Fruit fly (Drosophila melanogaster) whole organism, embryonic: ENCODE data around the gene CG44174.

Experiments used
- Abd-B ChIP-seq: fragments of 200-800 bp; sonication (Bioruptor generic); optimal IDR thresholded peaks from 2 replicates; lab custom pipeline; 2018; ENCODE audit warnings: missing biosample characterization, mild to moderate bottlenecking, missing genetic modification characterization, moderate library complexity
- BtbVII ChIP-seq: fragments of 200-800 bp; sonication (Bioruptor generic); optimal IDR thresholded peaks from 3 replicates; lab custom pipeline; 2017; ENCODE audit warnings: missing biosample characterization, mild to moderate bottlenecking, missing genetic modification characterization
- CG11093 ChIP-seq: fragments of 200-800 bp; sonication (Bioruptor generic); IDR thresholded peaks from 3 replicates; pipeline ENCODE4 v1.3.6; 2022; ENCODE audit warnings: missing biosample characterization, missing genetic modification characterization
- CG11247 ChIP-seq: fragments of 200-800 bp; sonication (Bioruptor generic); IDR thresholded peaks from 2 replicates; pipeline ENCODE4 v1.3.6; 2022; ENCODE audit warnings: missing biosample characterization, missing genetic modification characterization
- CG11456 ChIP-seq: fragments of 200-800 bp; sonication (Bioruptor generic); IDR thresholded peaks from 3 replicates; pipeline ENCODE4 v1.3.6; 2022; ENCODE audit warnings: missing biosample characterization, missing genetic modification characterization
- CG11695 ChIP-seq: fragments of 200-800 bp; sonication (Bioruptor generic); IDR thresholded peaks from 3 replicates; pipeline ENCODE4 v1.3.6; 2022; ENCODE audit warnings: missing biosample characterization, missing genetic modification characterization
- CG11723 ChIP-seq: fragments of 200-800 bp; sonication (Bioruptor generic); optimal IDR thresholded peaks from 2 replicates; lab custom pipeline; 2017; ENCODE audit warnings: missing biosample characterization, mild to moderate bottlenecking, missing genetic modification characterization
- CG13296 ChIP-seq: fragments of 200-800 bp; sonication (Bioruptor generic); optimal IDR thresholded peaks from 3 replicates; lab custom pipeline; 2018; ENCODE audit warnings: missing biosample characterization, mild to moderate bottlenecking, missing genetic modification characterization
- CG13775 ChIP-seq: fragments of 200-800 bp; sonication (Bioruptor generic); optimal IDR thresholded peaks from 3 replicates; lab custom pipeline; 2017; ENCODE audit warnings: missing biosample characterization, mild to moderate bottlenecking, missing genetic modification characterization
- CG14965 ChIP-seq: fragments of 200-800 bp; sonication (Bioruptor generic); optimal IDR thresholded peaks from 2 replicates; lab custom pipeline; 2016; ENCODE audit warnings: missing biosample characterization, missing genetic modification characterization, borderline replicate concordance
- CG1647 ChIP-seq: fragments of 200-800 bp; sonication (Bioruptor generic); optimal IDR thresholded peaks from 3 replicates; lab custom pipeline; 2016; ENCODE audit warnings: missing biosample characterization, missing genetic modification characterization
- CG30020 ChIP-seq: fragments of 200-800 bp; optimal IDR thresholded peaks from 2 replicates; lab custom pipeline; 2019; ENCODE audit warnings: missing biosample characterization, mild to moderate bottlenecking, missing genetic modification characterization, moderate library complexity
- CG32532 ChIP-seq: fragments of 200-800 bp; sonication (Bioruptor generic); IDR thresholded peaks from 2 replicates; pipeline ENCODE4 v1.3.6; 2022; ENCODE audit warnings: missing biosample characterization, missing genetic modification characterization
- CG32767 ChIP-seq: fragments of 200-800 bp; sonication (Bioruptor generic); IDR thresholded peaks from 2 replicates; pipeline ENCODE4 v1.3.6; 2022; ENCODE audit warnings: missing biosample characterization, missing genetic modification characterization
- CG7745 ChIP-seq: fragments of 200-800 bp; sonication (Bioruptor generic); optimal IDR thresholded peaks from 2 replicates; lab custom pipeline; 2018; ENCODE audit warnings: missing biosample characterization, mild to moderate bottlenecking, missing genetic modification characterization, moderate library complexity
- CG7839 ChIP-seq: fragments of 200-800 bp; sonication (Bioruptor generic); optimal IDR thresholded peaks from 3 replicates; lab custom pipeline; 2018; ENCODE audit warnings: missing biosample characterization, mild to moderate bottlenecking, missing genetic modification characterization, moderate library complexity
- CG8765 ChIP-seq: fragments of 200-800 bp; sonication (Bioruptor generic); IDR thresholded peaks from 2 replicates; pipeline ENCODE4 v1.3.6; 2022; ENCODE audit warnings: missing biosample characterization, missing genetic modification characterization
- Dad ChIP-seq: fragments of 200-800 bp; sonication (Bioruptor generic); optimal IDR thresholded peaks from 3 replicates; lab custom pipeline; 2016; ENCODE audit warnings: missing biosample characterization, missing genetic modification characterization
- Drgx ChIP-seq: fragments of 200-800 bp; sonication (Bioruptor generic); IDR thresholded peaks from 2 replicates; pipeline ENCODE4 v1.3.6; 2022; ENCODE audit warnings: missing biosample characterization, missing genetic modification characterization
- ERR ChIP-seq: fragments of 200-800 bp; sonication (Bioruptor generic); optimal IDR thresholded peaks from 2 replicates; lab custom pipeline; 2016; ENCODE audit warnings: missing biosample characterization, missing genetic modification characterization
- Eip74EF ChIP-seq, 2 experiments: fragments of 200-800 bp in 1 of 2; fragments of >200 bp in 1 of 2; sonication (Bioruptor generic) in 1 of 2; optimal IDR thresholded peaks; 2 replicates each; lab custom pipeline; 2017 to 2019; ENCODE audit warnings: missing biosample characterization in 2 of 2, missing genetic modification characterization in 2 of 2, mild to moderate bottlenecking in 1 of 2, moderate library complexity in 1 of 2
- Ets97D ChIP-seq: fragments of 200-800 bp; sonication (Bioruptor generic); optimal IDR thresholded peaks from 3 replicates; lab custom pipeline; 2016; ENCODE audit warnings: missing biosample characterization, missing genetic modification characterization
- Gsc ChIP-seq: fragments of 200-800 bp; sonication (Bioruptor generic); IDR thresholded peaks from 2 replicates; pipeline ENCODE4 v1.3.6; 2022; ENCODE audit warnings: missing biosample characterization, missing genetic modification characterization
- Hey ChIP-seq: fragments of 200-800 bp; sonication (Bioruptor generic); optimal IDR thresholded peaks from 3 replicates; lab custom pipeline; 2018; ENCODE audit warnings: missing biosample characterization, mild to moderate bottlenecking, missing genetic modification characterization
- Hmr ChIP-seq: fragments of 200-800 bp; sonication (Bioruptor generic); optimal IDR thresholded peaks from 3 replicates; lab custom pipeline; 2017; ENCODE audit warnings: mild to moderate bottlenecking, missing biosample characterization, missing genetic modification reagents, missing genetic modification characterization
- Hsf ChIP-seq: fragments of 200-800 bp; sonication (Bioruptor generic); optimal IDR thresholded peaks from 3 replicates; lab custom pipeline; 2016; ENCODE audit warnings: missing biosample characterization, missing genetic modification characterization
- Lim3 ChIP-seq: fragments of 200-800 bp; sonication (Bioruptor generic); IDR thresholded peaks from 2 replicates; pipeline ENCODE4 v1.3.6; 2022; ENCODE audit warnings: missing biosample characterization, missing genetic modification characterization
- MESR4 ChIP-seq: fragments of 200-800 bp; sonication (Bioruptor generic); optimal IDR thresholded peaks from 2 replicates; lab custom pipeline; 2018; ENCODE audit warnings: missing biosample characterization, mild to moderate bottlenecking, missing genetic modification characterization, moderate library complexity
- Nf-YB ChIP-seq: fragments of 200-800 bp; sonication (Bioruptor generic); optimal IDR thresholded peaks from 3 replicates; lab custom pipeline; 2019; ENCODE audit warnings: missing biosample characterization, mild to moderate bottlenecking, missing genetic modification characterization, moderate library complexity
- ato ChIP-seq: fragments of 200-800 bp; sonication (Bioruptor generic); IDR thresholded peaks from 2 replicates; pipeline ENCODE4 v1.3.6; 2022; ENCODE audit warnings: missing biosample characterization, missing genetic modification characterization; ENCODE audit not compliant: partially characterized antibody
- bowl ChIP-seq: fragments of 200-800 bp; sonication (Bioruptor generic); IDR thresholded peaks from 2 replicates; pipeline ENCODE4 v1.3.6; 2022; ENCODE audit warnings: missing biosample characterization, missing genetic modification characterization
- btn ChIP-seq: fragments of 200-800 bp; sonication (Bioruptor generic); optimal IDR thresholded peaks from 2 replicates; lab custom pipeline; 2016; ENCODE audit warnings: missing biosample characterization, missing genetic modification characterization
- emc ChIP-seq: fragments of 200-800 bp; sonication (Bioruptor generic); optimal IDR thresholded peaks from 2 replicates; lab custom pipeline; 2016; ENCODE audit warnings: missing biosample characterization, missing genetic modification characterization
- esg ChIP-seq: fragments of 200-800 bp; sonication (Bioruptor generic); conservative IDR thresholded peaks from 2 replicates; pipeline ENCODE4 v1.3.6; 2022; ENCODE audit warnings: missing biosample characterization, missing genetic modification characterization
- fd3F ChIP-seq: fragments of 200-800 bp; sonication (Bioruptor generic); optimal IDR thresholded peaks from 2 replicates; lab custom pipeline; 2018; ENCODE audit warnings: missing biosample characterization, mild to moderate bottlenecking, missing genetic modification characterization, moderate library complexity
- fru ChIP-seq: fragments of >200 bp; optimal IDR thresholded peaks from 2 replicates; lab custom pipeline; 2017
- hb ChIP-seq: fragments of 200-800 bp; sonication (Bioruptor generic); IDR thresholded peaks from 3 replicates; pipeline ENCODE4 v1.3.6; 2022; ENCODE audit warnings: missing biosample characterization, missing genetic modification characterization; ENCODE audit not compliant: partially characterized antibody
- insv ChIP-seq, 2 experiments: fragments of 200-800 bp; sonication (Bioruptor generic); optimal IDR thresholded peaks; 3 replicates each; lab custom pipeline; 2016 to 2018; ENCODE audit warnings: missing biosample characterization in 2 of 2, missing genetic modification characterization in 2 of 2
- nerfin-1 ChIP-seq: fragments of 200-800 bp; sonication (Bioruptor generic); optimal IDR thresholded peaks from 3 replicates; lab custom pipeline; 2019; ENCODE audit warnings: missing biosample characterization, mild to moderate bottlenecking, missing genetic modification characterization, moderate library complexity
- odd ChIP-seq: fragments of 200-800 bp; sonication (Bioruptor generic); optimal IDR thresholded peaks from 2 replicates; lab custom pipeline; 2017; ENCODE audit warnings: missing biosample characterization, mild to moderate bottlenecking, missing genetic modification characterization
- p53 ChIP-seq: fragments of 200-800 bp; sonication (Bioruptor generic); optimal IDR thresholded peaks from 2 replicates; lab custom pipeline; 2016; ENCODE audit warnings: missing biosample characterization, missing genetic modification characterization
- prd ChIP-seq, 3 experiments: fragments of >200 bp in 2 of 3; fragments of 200-800 bp in 1 of 3; sonication (Bioruptor generic) in 1 of 3; optimal IDR thresholded peaks in 2 of 3; IDR thresholded peaks in 1 of 3; 2 replicates in 2 of 3; 3 replicates in 1 of 3; pipeline versions ENCODE4 v1.3.6 to Lab custom; 2017 to 2022; ENCODE audit warnings: missing biosample characterization in 1 of 3, missing genetic modification characterization in 1 of 3
- pros ChIP-seq: fragments of 200-800 bp; sonication (Bioruptor generic); optimal IDR thresholded peaks from 3 replicates; lab custom pipeline; 2019; ENCODE audit warnings: missing biosample characterization, mild to moderate bottlenecking, missing genetic modification characterization, moderate library complexity
- schlank ChIP-seq: fragments of 200-800 bp; sonication (Bioruptor generic); optimal IDR thresholded peaks from 2 replicates; lab custom pipeline; 2018; ENCODE audit warnings: missing biosample characterization, mild to moderate bottlenecking, missing genetic modification characterization
- sna ChIP-seq: fragments of 200-800 bp; sonication (Bioruptor generic); IDR thresholded peaks from 2 replicates; pipeline ENCODE4 v1.3.6; 2022; ENCODE audit warnings: missing biosample characterization, missing genetic modification characterization; ENCODE audit not compliant: partially characterized antibody
- stwl ChIP-seq: fragments of 200-800 bp; sonication (Bioruptor generic); optimal IDR thresholded peaks from 3 replicates; lab custom pipeline; 2018; ENCODE audit warnings: missing biosample characterization, mild to moderate bottlenecking, missing genetic modification characterization, moderate library complexity
- trem ChIP-seq: fragments of 200-800 bp; optimal IDR thresholded peaks from 3 replicates; lab custom pipeline; 2019; ENCODE audit warnings: missing biosample characterization, mild to moderate bottlenecking, missing genetic modification characterization, moderate library complexity
- tx ChIP-seq: fragments of 200-800 bp; sonication (Bioruptor generic); optimal IDR thresholded peaks from 2 replicates; lab custom pipeline; 2016; ENCODE audit warnings: missing biosample characterization, missing genetic modification characterization
- usp ChIP-seq: fragments of >200 bp; optimal IDR thresholded peaks from 2 replicates; lab custom pipeline; 2017; ENCODE audit warnings: missing biosample characterization, missing genetic modification characterization

The CG44174 gene

DNA sequence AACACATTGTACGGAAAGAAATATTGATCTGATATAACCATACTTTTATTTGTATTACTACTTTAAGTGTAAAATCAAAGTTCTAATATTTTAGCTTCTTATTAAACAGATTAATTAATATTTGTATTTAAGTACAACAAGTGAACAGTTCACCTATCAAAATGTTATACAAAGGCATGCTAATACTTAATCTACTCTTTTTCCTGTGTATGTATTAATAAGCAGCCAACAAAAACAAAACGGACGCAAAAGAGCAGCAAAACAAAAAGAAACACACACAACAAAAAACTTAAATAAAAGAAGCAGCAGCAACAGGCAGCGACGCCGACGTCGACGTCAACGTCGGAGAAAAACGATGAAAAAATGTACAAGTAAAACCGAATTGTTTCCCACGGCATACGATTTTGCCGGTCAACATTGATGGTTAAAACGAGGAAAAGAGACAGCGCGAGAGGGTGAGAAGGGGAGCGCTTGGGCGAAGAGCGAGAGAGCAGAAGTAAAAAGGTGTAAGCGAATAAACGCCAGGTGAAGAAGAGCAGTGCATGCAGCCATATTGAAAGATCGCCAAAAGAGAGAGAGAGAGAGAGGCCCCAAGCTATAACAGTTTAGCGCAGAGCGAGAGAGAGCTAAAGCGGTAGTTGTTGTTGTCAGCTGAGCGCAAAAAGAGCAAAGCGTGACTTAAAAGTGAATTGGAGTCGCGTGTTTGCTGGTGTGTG, 24.1 kb upstream of the CG44174 start (continued):
- TF ChIP-seq CG7745 (tag; lab: Kevin White, UChicago) (no peak), CG11093 (GFP tag; lab: Robert Waterston, UW) (no peak), p53 (GFP tag; lab: Kevin White, UChicago) (no peak), Dad (GFP tag; lab: Kevin White, UChicago) (no peak), Hsf (no peak), Eip74EF (GFP tag; optimal IDR thresholded peaks at IDR 0.05; lab: Kevin White, UChicago) (no peak), btn (GFP tag; lab: Kevin White, UChicago) (no peak), emc (GFP tag; lab: Kevin White, UChicago) (no peak), stwl (tag; lab: Kevin White, UChicago) (no peak), bowl (GFP tag; lab: Robert Waterston, UW) (no peak; the same call in 1 of the 2 replicates), pros (GFP tag; lab: Kevin White, UChicago) (peak; percentile 62), Lim3 (no peak), insv (GFP tag; optimal IDR thresholded peaks at IDR 0.05; lab: Kevin White, UChicago) (no peak), fru (lab: Kevin White, UChicago) (no peak), Hey (no peak), tx (GFP tag; lab: Kevin White, UChicago) (no peak), sna (peak; percentile 63; the same call in 1 of the 2 replicates), odd (GFP tag; lab: Kevin White, UChicago) (no peak), usp (GFP tag; lab: Kevin White, UChicago) (no peak), trem (tag; lab: Kevin White, UChicago) (no peak), fd3F (no peak), CG14965 (no peak), CG13296 (GFP tag; lab: Kevin White, UChicago) (no peak), CG32532 (GFP tag; lab: Robert Waterston, UW) (no peak; the same call in 1 of the 2 replicates), nerfin-1 (no peak), CG30020 (tag; lab: Kevin White, UChicago) (no peak), CG11456 (no peak), MESR4 (no peak), CG11247 (GFP tag; lab: Robert Waterston, UW) (peak; percentile 53; the same call in 1 of the 2 replicates), ERR (no peak), Gsc (GFP tag; lab: Robert Waterston, UW) (no peak), ato (GFP tag; lab: Robert Waterston, UW) (no peak), CG32767 (no peak), Drgx (GFP tag; lab: Robert Waterston, UW) (peak; percentile 64), Abd-B (GFP tag; lab: Kevin White, UChicago) (no peak), CG8765 (no peak), CG11695 (GFP tag; lab: Robert Waterston, UW) (no peak), Ets97D (GFP tag; lab: Kevin White, UChicago) (no peak), prd (optimal IDR thresholded peaks at IDR 0.05; lab: Kevin White, UChicago) (no peak), prd (GFP tag; IDR thresholded peaks at IDR 0.05; lab: Robert Waterston, UW) (no peak), esg (GFP tag; lab: Robert Waterston, UW) (no peak), hb (GFP tag; lab: Robert Waterston, UW) (no peak), CG13775 (no peak), CG7839 (peak; percentile 7), Nf-YB (peak; percentile 52), Hmr (GFP tag; lab: Kevin White, UChicago) (no peak), BtbVII (GFP tag; lab: Kevin White, UChicago) (no peak), schlank (tag; lab: Kevin White, UChicago) (no peak), CG11723 (GFP tag; lab: Kevin White, UChicago) (no peak), CG1647 (no peak)
